Fruit fly (Drosophila melanogaster): ENCODE measurements around the gene Dci.

Gene Dci

dm6 chr3L:821951-822350, 29.2 kb upstream of the Dci start:
- TF ChIP-seq CG7786 (GFP tag; optimal IDR thresholded peaks at IDR 0.05) (no peak), Hmr (GFP tag; optimal IDR thresholded peaks at IDR 0.05) (peak; percentile 54), da (GFP tag; optimal IDR thresholded peaks at IDR 0.05) (no peak), sob (GFP tag; IDR thresholded peaks at IDR 0.05) (peak; percentile 79), ab (GFP tag; optimal IDR thresholded peaks at IDR 0.05) (no peak), CG12942 (GFP tag; optimal IDR thresholded peaks at IDR 0.05) (no peak), CG11695 (GFP tag; IDR thresholded peaks at IDR 0.05) (peak; percentile 66; the same call in 2 of the 3 replicates), fd96Cb (tag; optimal IDR thresholded peaks at IDR 0.05) (peak; percentile 83), CG11560 (tag; IDR thresholded peaks at IDR 0.05) (0 out of 3 replicates have a peak, but pooled peaks have one; percentile 48), ci (GFP tag; IDR thresholded peaks at IDR 0.05) (peak; percentile 86), mld (GFP tag; IDR thresholded peaks at IDR 0.05; ENCODE audit: partially characterized antibody) (no peak), CG7556 (GFP tag; optimal IDR thresholded peaks at IDR 0.05) (peak; percentile 72), CG1792 (GFP tag; optimal IDR thresholded peaks at IDR 0.05) (no peak), crc (GFP tag; optimal IDR thresholded peaks at IDR 0.05) (no peak), Trl (optimal IDR thresholded peaks at IDR 0.05) (no peak), Trl (GFP tag; optimal IDR thresholded peaks at IDR 0.05) (no peak), hkb (optimal IDR thresholded peaks at IDR 0.05) (no peak), hkb (GFP tag; IDR thresholded peaks at IDR 0.05) (peak; percentile 87), crol (GFP tag; IDR thresholded peaks at IDR 0.05) (0 out of 2 replicates have a peak, but pooled peaks have one; percentile 16), p53 (GFP tag; optimal IDR thresholded peaks at IDR 0.05) (no peak), cwo (GFP tag; optimal IDR thresholded peaks at IDR 0.05) (peak; percentile 90), CG8290 (GFP tag; optimal IDR thresholded peaks at IDR 0.05) (peak; percentile 54), CG8290 (tag; optimal IDR thresholded peaks at IDR 0.05) (peak in 1 of 2 experiments; percentile 69), pzg (GFP tag; optimal IDR thresholded peaks at IDR 0.05) (no peak), cas (GFP tag; IDR thresholded peaks at IDR 0.05) (no peak), CG16779 (GFP tag; IDR thresholded peaks at IDR 0.05) (no peak), CG10147 (GFP tag; optimal IDR thresholded peaks at IDR 0.05) (peak; percentile 54), CG8281 (tag; optimal IDR thresholded peaks at IDR 0.05) (peak; percentile 100), Fer2 (tag; optimal IDR thresholded peaks at IDR 0.05) (peak; percentile 36), Bgb (GFP tag; IDR thresholded peaks at IDR 0.05; ENCODE audit: partially characterized antibody) (no peak), lilli (GFP tag; optimal IDR thresholded peaks at IDR 0.05) (peak; percentile 55), CG9609 (GFP tag; optimal IDR thresholded peaks at IDR 0.05) (no peak), Taf1 (GFP tag; IDR thresholded peaks at IDR 0.05) (no peak), gsb (GFP tag; IDR thresholded peaks at IDR 0.05) (peak; percentile 41; the same call in 1 of the 2 replicates), schlank (tag; optimal IDR thresholded peaks at IDR 0.05) (peak; percentile 33), CG6654 (GFP tag; optimal IDR thresholded peaks at IDR 0.05) (peak; percentile 41), CG15073 (GFP tag; optimal IDR thresholded peaks at IDR 0.05) (no peak), Dip3 (GFP tag; optimal IDR thresholded peaks at IDR 0.05) (no peak), CG6791 (GFP tag; IDR thresholded peaks at IDR 0.05; ENCODE audit: partially characterized antibody) (no peak), salm (tag; optimal IDR thresholded peaks at IDR 0.05) (peak; percentile 68), ac (GFP tag; optimal IDR thresholded peaks at IDR 0.05) (no peak), CG7745 (tag; optimal IDR thresholded peaks at IDR 0.05) (no peak), CG17361 (GFP tag; IDR thresholded peaks at IDR 0.05) (peak; percentile 77), Ada2b (GFP tag; IDR thresholded peaks at IDR 0.05) (peak; percentile 81), CG5953 (GFP tag; IDR thresholded peaks at IDR 0.05) (no peak), CG7963 (GFP tag; IDR thresholded peaks at IDR 0.05; ENCODE audit: partially characterized antibody) (no peak), Xbp1 (GFP tag; optimal IDR thresholded peaks at IDR 0.05) (peak; percentile 73), CG18011 (GFP tag; optimal IDR thresholded peaks at IDR 0.05) (no peak), CG2129 (GFP tag; IDR thresholded peaks at IDR 0.05; ENCODE audit: partially characterized antibody) (no peak), pb (GFP tag; optimal IDR thresholded peaks at IDR 0.05) (no peak), ham (GFP tag; IDR thresholded peaks at IDR 0.05) (no peak), Blimp-1 (GFP tag; optimal IDR thresholded peaks at IDR 0.05) (peak; percentile 83)

Data from whole organism, embryonic.